Worm (Caenorhabditis elegans): Measurements from ENCODE around the gene larp-1.

DNA sequence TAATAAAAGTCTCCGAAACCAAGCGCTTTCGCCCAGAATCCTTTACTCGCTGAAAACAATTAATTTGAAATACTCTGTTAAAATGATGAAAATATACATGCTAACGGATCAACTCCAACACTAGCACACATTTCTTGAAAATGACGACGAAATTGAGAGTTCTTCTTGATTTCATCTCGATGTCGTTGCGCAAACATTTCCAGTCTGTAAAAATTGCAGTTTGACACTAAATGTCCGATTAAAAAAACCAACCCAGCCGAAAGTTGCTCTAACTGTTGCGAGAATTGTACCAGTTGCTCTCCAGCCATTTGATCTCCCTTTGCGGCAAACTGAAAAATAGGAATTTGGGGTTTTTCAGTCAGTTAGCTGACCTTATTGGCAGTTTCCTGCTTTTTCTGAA is 56.2 kb downstream of the larp-1 start:
- TF ChIP-seq hnd-1 (tag; optimal IDR thresholded peaks at IDR 0.05) (no peak), tbx-37 (GFP tag; conservative IDR thresholded peaks at IDR 0.05) (no peak), scrt-1 (GFP tag; IDR thresholded peaks at IDR 0.05) (no peak), B0310.2 (tag; optimal IDR thresholded peaks at IDR 0.05) (no peak), F13C5.2 (tag; optimal IDR thresholded peaks at IDR 0.05) (no peak), sea-1 (GFP tag; conservative IDR thresholded peaks at IDR 0.05) (no peak), ets-7 (tag; optimal IDR thresholded peaks at IDR 0.05) (no peak), hmg-4 (GFP tag; optimal IDR thresholded peaks at IDR 0.05) (no peak)
